Fruit fly (Drosophila melanogaster) whole organism, pupa: ENCODE results near the gene COX4.

Experiments
- CG32121 ChIP-seq: fragments of 200-800 bp; sonication (Bioruptor generic); IDR thresholded peaks from 2 replicates; pipeline ENCODE4 v1.3.6; 2022; ENCODE audit warnings: missing biosample characterization, missing genetic modification characterization
- CG4496 ChIP-seq: fragments of 200-800 bp; sonication (Bioruptor generic); IDR thresholded peaks from 3 replicates; pipeline ENCODE4 v1.3.6; 2022; ENCODE audit warnings: missing biosample characterization, missing genetic modification characterization
- CG8159 ChIP-seq: fragments of 200-800 bp; sonication (Bioruptor generic); optimal IDR thresholded peaks from 3 replicates; lab custom pipeline; 2018; ENCODE audit warnings: missing biosample characterization, mild to moderate bottlenecking, missing genetic modification characterization, moderate library complexity
- EcR ChIP-seq: fragments of 200-800 bp; sonication (Bioruptor generic); optimal IDR thresholded peaks from 3 replicates; lab custom pipeline; 2019; ENCODE audit warnings: missing biosample characterization, missing genetic modification characterization, mild to moderate bottlenecking, moderate library complexity, missing genetic modification reagents
- Ets98B ChIP-seq: fragments of 200-800 bp; sonication (Bioruptor generic); IDR thresholded peaks from 2 replicates; pipeline ENCODE4 v1.3.6; 2022; ENCODE audit warnings: missing biosample characterization, missing genetic modification characterization
- Pif1B ChIP-seq: fragments of 200-800 bp; sonication (Bioruptor generic); optimal IDR thresholded peaks from 3 replicates; lab custom pipeline; 2016; ENCODE audit warnings: missing biosample characterization, missing genetic modification characterization
- gl ChIP-seq: fragments of 200-800 bp; sonication (Bioruptor generic); optimal IDR thresholded peaks from 2 replicates; lab custom pipeline; 2018; ENCODE audit warnings: missing biosample characterization, mild to moderate bottlenecking, missing genetic modification characterization
- rn ChIP-seq: fragments of 200-800 bp; sonication (Bioruptor generic); IDR thresholded peaks from 2 replicates; pipeline ENCODE4 v1.3.6; 2022; ENCODE audit warnings: missing biosample characterization, missing genetic modification characterization

DNA sequence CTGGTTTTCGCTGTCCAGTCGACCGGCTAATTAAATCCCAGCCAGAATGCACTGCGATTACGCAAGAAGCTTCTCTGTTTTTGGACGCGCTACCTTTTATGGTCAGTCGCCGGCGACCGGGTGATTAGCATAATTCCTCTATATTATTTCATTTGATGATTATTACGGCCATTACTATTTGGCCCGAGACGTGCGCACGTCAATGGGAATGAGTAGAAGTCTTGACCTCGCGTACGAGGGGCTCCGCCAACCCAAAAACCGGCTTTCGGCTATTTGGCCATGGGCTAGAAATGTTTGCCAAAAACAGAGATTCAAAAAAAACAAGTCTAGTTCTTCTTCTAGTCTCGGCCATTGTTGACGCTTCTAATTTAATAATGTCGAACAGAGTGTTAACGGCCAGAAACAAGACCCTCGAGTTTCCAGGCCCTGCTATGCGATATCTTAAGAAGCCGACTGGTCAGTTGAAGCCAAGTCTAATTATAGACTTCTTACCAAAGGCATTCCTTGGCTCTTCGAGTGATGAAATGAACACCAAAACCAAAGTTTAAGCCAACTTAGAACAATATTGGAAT is 34.0 kb downstream of the COX4 start:
- TF ChIP-seq gl (tag; lab: Kevin White, UChicago): no peak
- TF ChIP-seq CG4496 (GFP tag; lab: Robert Waterston, UW): no peak
- TF ChIP-seq Ets98B (GFP tag; lab: Robert Waterston, UW): no peak
- TF ChIP-seq Pif1B (GFP tag; lab: Kevin White, UChicago): no peak
- TF ChIP-seq CG32121 (GFP tag; lab: Robert Waterston, UW): no peak
- no peak for TF ChIP-seq CG8159
- no peak for TF ChIP-seq rn
- TF ChIP-seq EcR: no peak
